Worm (Caenorhabditis elegans): ENCODE measurements around the gene W08E12.8.

Gene W08E12.8

DNA sequence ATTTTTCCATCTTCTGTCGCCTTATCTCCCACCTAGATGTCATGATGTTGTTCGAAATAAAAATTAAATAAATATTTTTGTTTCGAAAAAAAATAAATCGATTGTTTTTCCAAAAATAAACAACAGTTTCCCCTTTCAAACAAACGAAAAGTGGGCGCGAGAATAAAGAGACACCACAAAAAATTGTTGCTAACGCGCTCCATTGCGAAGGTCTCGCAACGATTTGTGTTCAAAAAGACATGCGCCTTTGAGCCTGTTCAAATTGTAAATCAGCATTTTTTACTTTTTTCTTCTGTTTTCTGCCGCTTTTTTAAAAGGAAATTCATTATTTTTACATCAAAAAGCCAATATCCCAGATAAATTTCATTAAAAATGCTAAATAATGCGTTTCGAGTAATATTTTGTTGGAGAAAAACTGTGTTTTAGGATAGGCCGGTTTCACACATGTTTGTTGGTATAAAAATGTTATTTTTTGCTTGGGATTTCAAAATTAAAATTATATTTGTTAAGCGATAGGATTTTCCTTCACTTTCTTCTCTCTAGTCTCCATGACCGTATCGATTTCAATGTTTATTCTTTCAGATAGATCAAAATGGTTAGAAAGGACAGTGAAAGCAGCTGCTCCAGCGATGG lies 2.5 kb downstream of the W08E12.8 start, which contains the start of gene W08E12.7 (continued):
- TF ChIP-seq mbf-1 (tag; optimal IDR thresholded peaks at IDR 0.05) (no peak), peb-1 (tag; optimal IDR thresholded peaks at IDR 0.05) (no peak), F13H6.1 (tag; optimal IDR thresholded peaks at IDR 0.05) (peak; percentile 90), ztf-1 (GFP tag; conservative IDR thresholded peaks at IDR 0.05) (no peak), Y55F3AM.14 (GFP tag; optimal IDR thresholded peaks at IDR 0.05) (peak; percentile 67), blmp-1 (tag; optimal IDR thresholded peaks at IDR 0.05; ENCODE audit: insufficient read depth) (peak; percentile 50), nhr-129 (tag; optimal IDR thresholded peaks at IDR 0.05) (peak; percentile 96), unc-39 (tag; optimal IDR thresholded peaks at IDR 0.05) (no peak), gmeb-1 (tag; optimal IDR thresholded peaks at IDR 0.05) (peak; percentile 93), sma-9 (GFP tag; optimal IDR thresholded peaks at IDR 0.05) (peak; percentile 89), sma-9 (tag; optimal IDR thresholded peaks at IDR 0.05) (no peak), nhr-21 (tag; optimal IDR thresholded peaks at IDR 0.05) (peak; percentile 90), lin-39 (tag; optimal IDR thresholded peaks at IDR 0.05) (peak; percentile 64), nhr-10 (tag; optimal IDR thresholded peaks at IDR 0.05) (peak; percentile 41), mab-5 (tag; optimal IDR thresholded peaks at IDR 0.05) (peak; percentile 81), nhr-25 (tag; optimal IDR thresholded peaks at IDR 0.05) (peak; percentile 96), nhr-12 (tag; optimal IDR thresholded peaks at IDR 0.05) (no peak), nhr-77 (tag; optimal IDR thresholded peaks at IDR 0.05) (peak; percentile 77), lin-13 (GFP tag; optimal IDR thresholded peaks at IDR 0.05) (peak; percentile 96), nhr-11 (tag; optimal IDR thresholded peaks at IDR 0.05) (no peak), lin-11 (tag; optimal IDR thresholded peaks at IDR 0.05) (peak; percentile 71), ZK546.5 (tag; optimal IDR thresholded peaks at IDR 0.05) (peak; percentile 54), ceh-16 (tag; optimal IDR thresholded peaks at IDR 0.05) (no peak), fos-1 (tag; optimal IDR thresholded peaks at IDR 0.05) (peak; percentile 95)

DNA sequence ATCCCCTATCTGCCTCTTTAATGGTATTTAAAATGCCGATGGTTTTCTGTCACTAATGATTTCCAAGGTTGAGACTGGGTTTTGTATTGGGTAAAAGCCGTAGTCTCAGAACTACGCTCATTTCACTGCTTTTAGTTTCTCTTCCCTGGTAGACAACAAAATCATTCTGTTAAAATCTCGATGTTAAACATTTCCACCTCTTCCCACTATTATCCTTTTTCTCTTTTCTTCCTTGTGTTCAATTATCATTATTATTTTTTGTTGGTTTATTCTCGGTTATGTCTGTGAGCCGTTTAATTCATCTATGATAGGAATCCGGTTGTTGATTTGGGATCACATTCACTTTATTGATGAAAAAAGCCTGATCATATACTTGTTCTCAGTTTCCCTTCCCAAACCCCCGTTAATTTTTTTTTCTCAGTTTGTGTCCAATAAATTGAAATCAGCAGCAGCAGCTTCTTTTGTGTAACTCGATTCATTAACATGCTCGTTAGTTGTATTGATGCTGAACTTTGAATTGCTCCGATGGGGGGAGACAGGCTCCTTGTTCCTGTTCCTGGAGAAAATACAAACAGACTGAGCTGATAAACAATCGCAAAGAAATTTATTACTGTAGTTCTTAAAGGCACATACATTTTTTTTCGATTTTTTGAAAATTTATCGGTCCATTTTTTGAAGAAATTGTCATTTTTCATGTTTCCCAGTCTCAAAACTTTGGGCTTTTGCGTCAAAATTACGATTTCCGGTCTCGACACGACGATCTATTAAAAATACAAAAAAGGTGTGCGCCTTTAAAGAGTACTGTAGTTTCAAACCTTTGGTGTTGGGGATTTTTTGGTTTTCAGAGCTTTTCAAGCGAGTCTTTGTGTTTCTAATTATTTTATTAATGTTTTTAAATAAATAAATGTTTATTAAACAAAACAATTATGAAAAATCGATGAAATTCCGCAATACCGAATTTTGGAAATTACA lies 4.7 kb downstream of the W08E12.8 start:
- TF ChIP-seq F13H6.1 (tag; optimal IDR thresholded peaks at IDR 0.05) (no peak), sma-9 (GFP tag; optimal IDR thresholded peaks at IDR 0.05) (no peak), sma-9 (tag; optimal IDR thresholded peaks at IDR 0.05) (no peak), peb-1 (tag; optimal IDR thresholded peaks at IDR 0.05) (no peak), unc-62 (GFP tag; optimal IDR thresholded peaks at IDR 0.05) (no peak), crh-2 (tag; optimal IDR thresholded peaks at IDR 0.05) (no peak), nhr-77 (tag; optimal IDR thresholded peaks at IDR 0.05) (no peak), C34F6.9 (tag; optimal IDR thresholded peaks at IDR 0.05) (no peak), lin-39 (tag; optimal IDR thresholded peaks at IDR 0.05) (no peak), ceh-16 (tag; optimal IDR thresholded peaks at IDR 0.05) (no peak), nhr-12 (tag; optimal IDR thresholded peaks at IDR 0.05) (no peak), nhr-129 (tag; optimal IDR thresholded peaks at IDR 0.05) (no peak), elt-3 (tag; optimal IDR thresholded peaks at IDR 0.05) (no peak), alr-1 (tag; optimal IDR thresholded peaks at IDR 0.05) (no peak), fos-1 (tag; optimal IDR thresholded peaks at IDR 0.05) (no peak), ceh-82 (tag; optimal IDR thresholded peaks at IDR 0.05) (no peak), Y55F3AM.14 (GFP tag; optimal IDR thresholded peaks at IDR 0.05) (no peak)

DNA sequence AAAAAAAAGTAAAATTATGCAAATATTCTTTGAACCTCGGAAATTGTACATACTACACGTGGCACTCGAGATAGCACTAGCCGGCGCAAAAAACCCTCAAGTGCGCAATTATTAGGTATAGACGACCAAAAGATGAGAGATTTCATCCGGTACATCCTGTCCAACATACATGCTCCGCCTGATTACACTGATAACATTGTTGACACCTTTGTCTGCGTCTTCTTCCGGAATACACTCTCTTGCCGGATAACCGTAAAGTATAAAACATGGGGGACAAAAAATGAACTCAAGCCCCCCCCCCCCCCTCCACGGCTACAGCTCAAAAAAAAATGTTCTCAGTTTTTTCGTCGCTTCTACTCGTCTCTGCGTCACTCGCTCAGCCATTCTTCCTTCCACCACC lies 6.1 kb downstream of the W08E12.8 start, which contains the start of gene W08E12.6:
TSS of gene W08E12.6 (plus strand) at position 301 of the 400 bp plus-strand sequence.
- TF ChIP-seq crh-2 (tag; optimal IDR thresholded peaks at IDR 0.05) (no peak), ztf-4 (tag; optimal IDR thresholded peaks at IDR 0.05) (no peak), ZK546.5 (tag; optimal IDR thresholded peaks at IDR 0.05) (no peak), nhr-21 (tag; optimal IDR thresholded peaks at IDR 0.05) (no peak), ztf-11 (tag; optimal IDR thresholded peaks at IDR 0.05) (no peak), nhr-237 (tag; optimal IDR thresholded peaks at IDR 0.05) (no peak), unc-39 (tag; optimal IDR thresholded peaks at IDR 0.05) (no peak), alr-1 (tag; optimal IDR thresholded peaks at IDR 0.05) (no peak), nhr-10 (tag; optimal IDR thresholded peaks at IDR 0.05) (no peak), ceh-16 (tag; optimal IDR thresholded peaks at IDR 0.05) (no peak), lin-39 (tag; optimal IDR thresholded peaks at IDR 0.05) (no peak), nhr-12 (tag; optimal IDR thresholded peaks at IDR 0.05) (no peak), sem-4 (tag; optimal IDR thresholded peaks at IDR 0.05) (no peak), nhr-6 (tag; optimal IDR thresholded peaks at IDR 0.05) (no peak), unc-62 (GFP tag; optimal IDR thresholded peaks at IDR 0.05) (no peak), snpc-4 (tag; optimal IDR thresholded peaks at IDR 0.05) (no peak), nhr-25 (tag; optimal IDR thresholded peaks at IDR 0.05) (no peak)

Data from whole organism, L2 larva.